Fruit fly (Drosophila melanogaster) whole organism, wandering third instar larva: ENCODE data around the gene Srg1.

Experiments
- Abd-B ChIP-seq: fragments of >200 bp; optimal IDR thresholded peaks from 2 replicates; lab custom pipeline; 2017; ENCODE audit warnings: missing biosample characterization, missing genetic modification characterization
- CG9705 ChIP-seq: fragments of 200-800 bp; sonication (Bioruptor generic); optimal IDR thresholded peaks from 2 replicates; lab custom pipeline; 2018; ENCODE audit warnings: missing biosample characterization, mild to moderate bottlenecking, missing genetic modification characterization
- CrebA ChIP-seq: fragments of 200-800 bp; sonication (Bioruptor generic); optimal IDR thresholded peaks from 2 replicates; lab custom pipeline; 2016; ENCODE audit warnings: missing biosample characterization, mild to moderate bottlenecking, missing genetic modification characterization, borderline replicate concordance
- Dfd ChIP-seq: fragments of >200 bp; optimal IDR thresholded peaks from 2 replicates; lab custom pipeline; 2017; ENCODE audit warnings: missing biosample characterization, missing genetic modification characterization
- Dif ChIP-seq: fragments of 200-275, 200-300 bp; sonication (Bioruptor generic); optimal IDR thresholded peaks from 2 replicates; lab custom pipeline; 2018; ENCODE audit warnings: missing biosample characterization, missing genetic modification characterization; ENCODE audit not compliant: partially characterized antibody
- GATAd ChIP-seq: sonication (Bioruptor generic); optimal IDR thresholded peaks from 2 replicates; lab custom pipeline; 2016; ENCODE audit warnings: missing biosample characterization, missing genetic modification characterization
- HLH106 ChIP-seq: fragments of 200-800 bp; optimal IDR thresholded peaks from 3 replicates; lab custom pipeline; 2019; ENCODE audit warnings: missing biosample characterization, mild to moderate bottlenecking, missing genetic modification characterization, moderate library complexity
- Hnf4 ChIP-seq: fragments of 200-800 bp; sonication (Bioruptor generic); optimal IDR thresholded peaks from 2 replicates; lab custom pipeline; 2016; ENCODE audit warnings: missing biosample characterization, mild to moderate bottlenecking, missing genetic modification characterization
- Hr83 ChIP-seq: fragments of 200-300 bp; sonication (Bioruptor generic); optimal IDR thresholded peaks from 2 replicates; lab custom pipeline; 2016; ENCODE audit warnings: missing biosample characterization, mild to moderate bottlenecking, missing genetic modification characterization, moderate library complexity; ENCODE audit not compliant: poor library complexity, severe bottlenecking
- Jra ChIP-seq: sonication (Bioruptor generic); optimal IDR thresholded peaks from 2 replicates; lab custom pipeline; 2016; ENCODE audit warnings: missing biosample characterization, missing genetic modification characterization
- Mio ChIP-seq: sonication (Bioruptor generic); optimal IDR thresholded peaks from 2 replicates; lab custom pipeline; 2016; ENCODE audit warnings: missing biosample characterization, missing genetic modification characterization
- Myc ChIP-seq: fragments of >200 bp; optimal IDR thresholded peaks from 2 replicates; lab custom pipeline; 2017
- N ChIP-seq: fragments of >200 bp; optimal IDR thresholded peaks from 2 replicates; lab custom pipeline; 2018; ENCODE audit warnings: missing biosample characterization, missing external identifiers, missing genetic modification characterization
- OdsH ChIP-seq: fragments of 200-800 bp; sonication (Bioruptor generic); optimal IDR thresholded peaks from 2 replicates; lab custom pipeline; 2016; ENCODE audit warnings: missing biosample characterization, mild to moderate bottlenecking, missing genetic modification characterization
- Rel ChIP-seq, 2 experiments: fragments of 200-800 bp; sonication (Bioruptor generic) in 1 of 2; optimal IDR thresholded peaks; 2 replicates in 1 of 2; 3 replicates in 1 of 2; lab custom pipeline; 2016 to 2019; ENCODE audit warnings: mild to moderate bottlenecking in 2 of 2, missing biosample characterization in 2 of 2, missing genetic modification characterization in 2 of 2, moderate library complexity in 1 of 2
- Sp1 ChIP-seq: fragments of 200-800 bp; sonication (Bioruptor generic); optimal IDR thresholded peaks from 3 replicates; lab custom pipeline; 2019; ENCODE audit warnings: missing biosample characterization, mild to moderate bottlenecking, missing genetic modification characterization, moderate library complexity
- Vsx2 ChIP-seq: fragments of 200-300, 225-300 bp; sonication (Bioruptor generic); optimal IDR thresholded peaks from 2 replicates; lab custom pipeline; 2018; ENCODE audit warnings: missing biosample characterization, missing genetic modification characterization; ENCODE audit not compliant: partially characterized antibody
- br ChIP-seq: fragments of 200-800 bp; sonication (Bioruptor generic); optimal IDR thresholded peaks from 2 replicates; lab custom pipeline; 2016; ENCODE audit warnings: missing biosample characterization, missing genetic modification characterization
- brk ChIP-seq: fragments of 200-800 bp; sonication (Bioruptor generic); optimal IDR thresholded peaks from 2 replicates; lab custom pipeline; 2016; ENCODE audit warnings: missing biosample characterization, mild to moderate bottlenecking, missing genetic modification characterization
- dl ChIP-seq, 2 experiments: fragments of 175-275, 200-275 bp in 1 of 2; fragments of 200-275 bp in 1 of 2; sonication (Bioruptor generic); optimal IDR thresholded peaks; lab custom pipeline; 2018; ENCODE audit warnings: mild to moderate bottlenecking in 2 of 2, missing biosample characterization in 2 of 2, missing genetic modification characterization in 2 of 2, moderate library complexity in 2 of 2; ENCODE audit not compliant: partially characterized antibody in 2 of 2, insufficient read depth in 1 of 2
- dmrt93B ChIP-seq: fragments of 200-800 bp; sonication (Bioruptor generic); optimal IDR thresholded peaks from 2 replicates; lab custom pipeline; 2018; ENCODE audit warnings: missing biosample characterization, mild to moderate bottlenecking, missing genetic modification characterization
- dsf ChIP-seq: sonication (Bioruptor generic); optimal IDR thresholded peaks from 2 replicates; lab custom pipeline; 2016; ENCODE audit warnings: missing biosample characterization, missing genetic modification characterization, borderline replicate concordance
- ey ChIP-seq: fragments of 200-800 bp; sonication (Bioruptor generic); optimal IDR thresholded peaks from 2 replicates; lab custom pipeline; 2016; ENCODE audit warnings: missing biosample characterization, missing genetic modification characterization
- foxo ChIP-seq, 2 experiments: fragments of 200-800 bp; sonication (Bioruptor generic); optimal IDR thresholded peaks; 2 replicates in 1 of 2; 3 replicates in 1 of 2; lab custom pipeline; 2016 to 2017; ENCODE audit warnings: missing biosample characterization in 2 of 2, missing genetic modification characterization in 2 of 2
- fru ChIP-seq: fragments of 200-800 bp; sonication (Bioruptor generic); optimal IDR thresholded peaks from 3 replicates; lab custom pipeline; 2016; ENCODE audit warnings: missing biosample characterization, mild to moderate bottlenecking, missing genetic modification characterization
- h ChIP-seq: fragments of 200-800 bp; sonication (Bioruptor generic); optimal IDR thresholded peaks from 3 replicates; lab custom pipeline; 2016; ENCODE audit warnings: missing biosample characterization, mild to moderate bottlenecking, missing genetic modification characterization
- jim ChIP-seq: fragments of 175-275, 200-325 bp; sonication (Bioruptor generic); optimal IDR thresholded peaks from 2 replicates; lab custom pipeline; 2016; ENCODE audit warnings: missing biosample characterization, mild to moderate bottlenecking, missing genetic modification characterization
- lola ChIP-seq: fragments of >200 bp; optimal IDR thresholded peaks from 2 replicates; lab custom pipeline; 2017; ENCODE audit warnings: missing biosample characterization, missing genetic modification characterization
- pan ChIP-seq: fragments of >200 bp; optimal IDR thresholded peaks from 2 replicates; lab custom pipeline; 2017
- psq ChIP-seq: fragments of 200-800 bp; sonication (Bioruptor generic); optimal IDR thresholded peaks from 3 replicates; lab custom pipeline; 2017; ENCODE audit warnings: missing biosample characterization, mild to moderate bottlenecking, missing genetic modification characterization, moderate library complexity
- rgr ChIP-seq: fragments of 200-800 bp; sonication (Bioruptor generic); optimal IDR thresholded peaks from 3 replicates; lab custom pipeline; 2016; ENCODE audit warnings: missing biosample characterization, mild to moderate bottlenecking, missing genetic modification characterization
- sage ChIP-seq: fragments of 200-800 bp; sonication (Bioruptor generic); optimal IDR thresholded peaks from 2 replicates; lab custom pipeline; 2016; ENCODE audit warnings: missing biosample characterization, mild to moderate bottlenecking, missing genetic modification characterization
- sv ChIP-seq: fragments of 200-800 bp; sonication (Bioruptor generic); optimal IDR thresholded peaks from 3 replicates; lab custom pipeline; 2016; ENCODE audit warnings: missing biosample characterization, missing genetic modification characterization
- usp ChIP-seq: fragments of >200 bp; optimal IDR thresholded peaks from 2 replicates; lab custom pipeline; 2017; ENCODE audit warnings: missing biosample characterization, missing genetic modification characterization
- woc ChIP-seq: sonication (Bioruptor generic); optimal IDR thresholded peaks from 2 replicates; lab custom pipeline; 2016; ENCODE audit warnings: missing biosample characterization, mild to moderate bottlenecking, missing genetic modification characterization

The Srg1 gene

dm6 chr3R:24886470-24886869, 21.9 kb upstream of the Srg1 start:
- TF ChIP-seq jim (GFP tag; lab: Kevin White, UChicago) (no peak), Abd-B (GFP tag; lab: Kevin White, UChicago) (no peak), brk (GFP tag; lab: Kevin White, UChicago) (no peak), Jra (GFP tag; lab: Kevin White, UChicago) (no peak), sv (GFP tag; lab: Kevin White, UChicago) (no peak), Dfd (no peak), dmrt93B (GFP tag; lab: Kevin White, UChicago) (no peak), Hr83 (no peak), dsf (GFP tag; lab: Kevin White, UChicago) (no peak), lola (GFP tag; lab: Kevin White, UChicago) (no peak), pan (lab: Kevin White, UChicago) (no peak), HLH106 (tag; lab: Kevin White, UChicago) (no peak), Sp1 (GFP tag; lab: Kevin White, UChicago) (no peak), ey (GFP tag; lab: Kevin White, UChicago) (no peak), sage (GFP tag; lab: Kevin White, UChicago) (no peak), usp (GFP tag; lab: Kevin White, UChicago) (no peak), rgr (GFP tag; lab: Kevin White, UChicago) (no peak)

- TF ChIP-seq Myc (no peak), Rel (GFP tag; optimal IDR thresholded peaks at IDR 0.05; lab: Kevin White, UChicago) (no peak), Rel (tag; optimal IDR thresholded peaks at IDR 0.05; lab: Kevin White, UChicago) (peak; percentile 73)
These were observed 14.1 kb upstream of the Srg1 start for dm6 chr3R:24878655-24879054.

dm6 chr3R:24876843-24877457, 12.4 kb upstream of the Srg1 start, which contains the start of the genes CG11089 and CG31381:
Gene CG11089 (plus strand): TSS chr3R:24877045.
Gene CG31381 (plus strand): TSS chr3R:24877045.
- TF ChIP-seq Rel (GFP tag; optimal IDR thresholded peaks at IDR 0.05; lab: Kevin White, UChicago) (no peak), Rel (tag; optimal IDR thresholded peaks at IDR 0.05; lab: Kevin White, UChicago) (peak; percentile 99), woc (GFP tag; lab: Kevin White, UChicago) (no peak), Vsx2 (no peak), Myc (peak; percentile 54), CG9705 (GFP tag; lab: Kevin White, UChicago) (no peak), GATAd (GFP tag; lab: Kevin White, UChicago) (no peak), lola (GFP tag; lab: Kevin White, UChicago) (no peak), sv (GFP tag; lab: Kevin White, UChicago) (no peak), psq (GFP tag; lab: Kevin White, UChicago) (no peak)

dm6 chr3R:24875939-24876842, 11.7 kb upstream of the Srg1 start, which contains the start of gene CG3744:
Gene CG3744 (minus strand): TSS chr3R:24876654.
- TF ChIP-seq Abd-B (GFP tag; lab: Kevin White, UChicago) (no peak), sage (GFP tag; lab: Kevin White, UChicago) (no peak), Myc (no peak), OdsH (peak; percentile 61), ey (GFP tag; lab: Kevin White, UChicago) (peak; percentile 68), Jra (GFP tag; lab: Kevin White, UChicago) (no peak), brk (GFP tag; lab: Kevin White, UChicago) (no peak), woc (GFP tag; lab: Kevin White, UChicago) (peak; percentile 88), fru (GFP tag; lab: Kevin White, UChicago) (peak; percentile 59), rgr (GFP tag; lab: Kevin White, UChicago) (peak; percentile 81), GATAd (GFP tag; lab: Kevin White, UChicago) (peak; percentile 53), br (GFP tag; lab: Kevin White, UChicago) (peak; percentile 57), CrebA (GFP tag; lab: Kevin White, UChicago) (no peak), h (peak; percentile 78), lola (GFP tag; lab: Kevin White, UChicago) (no peak), Hr83 (peak; percentile 96), Hnf4 (no peak), usp (GFP tag; lab: Kevin White, UChicago) (no peak), Vsx2 (no peak), Dif (GFP tag; lab: Kevin White, UChicago) (no peak), dsf (GFP tag; lab: Kevin White, UChicago) (no peak), HLH106 (tag; lab: Kevin White, UChicago) (peak; percentile 90), psq (GFP tag; lab: Kevin White, UChicago) (peak; percentile 72), Mio (no peak), jim (GFP tag; lab: Kevin White, UChicago) (peak; percentile 54), pan (lab: Kevin White, UChicago) (no peak), sv (GFP tag; lab: Kevin White, UChicago) (peak; percentile 86), Sp1 (GFP tag; lab: Kevin White, UChicago) (peak; percentile 81), N (GFP tag; lab: Kevin White, UChicago) (peak; percentile 70), CG9705 (GFP tag; lab: Kevin White, UChicago) (peak; percentile 84), Rel (GFP tag; optimal IDR thresholded peaks at IDR 0.05; lab: Kevin White, UChicago) (no peak), Rel (tag; optimal IDR thresholded peaks at IDR 0.05; lab: Kevin White, UChicago) (no peak), dmrt93B (GFP tag; lab: Kevin White, UChicago) (peak; percentile 78), dl (GFP tag; optimal IDR thresholded peaks at IDR 0.05; lab: Kevin White, UChicago; ENCODE audit: insufficient read depth in 1 of 2, partially characterized antibody in 2 of 2) (no peak), Dfd (no peak), foxo (GFP tag; optimal IDR thresholded peaks at IDR 0.05; lab: Kevin White, UChicago) (peak in 1 of 2 experiments; percentile 87)
